Worm (Caenorhabditis elegans) whole organism, L1 larva: ENCODE data around the gene emb-1.

Experiments
- ceh-90 ChIP-seq: sonication (generic microtip); optimal IDR thresholded peaks from 2 replicates; lab custom pipeline; 2016; ENCODE audit warnings: missing genetic modification characterization, missing compliant biosample characterization
- nhr-84 ChIP-seq: sonication (generic microtip); optimal IDR thresholded peaks from 2 replicates; lab custom pipeline; 2017; ENCODE audit warnings: missing biosample characterization, missing genetic modification characterization
- skn-1 ChIP-seq: fragments of 150-350 bp; optimal IDR thresholded peaks from 2 replicates; lab custom pipeline; 2014; ENCODE audit warnings: missing biosample characterization, missing genetic modification characterization
- sptf-1 ChIP-seq: fragments of 150-350 bp; optimal IDR thresholded peaks from 2 replicates; lab custom pipeline; 2014; ENCODE audit warnings: missing biosample characterization, missing genetic modification characterization
- ztf-11 ChIP-seq, 2 experiments: sonication (generic microtip); optimal IDR thresholded peaks; 2 replicates each; lab custom pipeline; 2016 to 2017; ENCODE audit warnings: missing genetic modification characterization in 2 of 2, missing biosample characterization in 1 of 2, missing compliant biosample characterization in 1 of 2

ce11 chrIII:5180588-5180987 is 7.3 kb downstream of the emb-1 start:
- no peak for TF ChIP-seq nhr-84 (tag; lab: Kevin White, UChicago)
- no peak for TF ChIP-seq skn-1 (tag; lab: Kevin White, UChicago)
- TF ChIP-seq sptf-1: no peak
- TF ChIP-seq ceh-90 (tag; lab: Kevin White, UChicago): no peak
- no peak for TF ChIP-seq ztf-11 (tag; optimal IDR thresholded peaks at IDR 0.05; lab: Kevin White, UChicago)
